Fruit fly (Drosophila melanogaster): ENCODE results near the gene mAcon1.

The mAcon1 gene

dm6 chr2L:21148242-21148641, 20.1 kb upstream of the mAcon1 start, which contains the start of gene del:
del (minus strand) TSS chr2L:21148546.
- TF ChIP-seq Pif1B (GFP tag; optimal IDR thresholded peaks at IDR 0.05) = no peak
- no peak for TF ChIP-seq EcR (GFP tag; optimal IDR thresholded peaks at IDR 0.05)
- TF ChIP-seq gl (tag; optimal IDR thresholded peaks at IDR 0.05) = no peak
- TF ChIP-seq CG13204 (GFP tag; optimal IDR thresholded peaks at IDR 0.05) = no peak
- no peak for TF ChIP-seq CG32121 (GFP tag; IDR thresholded peaks at IDR 0.05)
- no peak for TF ChIP-seq D1 (tag; optimal IDR thresholded peaks at IDR 0.05)
- TF ChIP-seq CG34367 (tag; optimal IDR thresholded peaks at IDR 0.05) = no peak
- no peak for TF ChIP-seq rn (GFP tag; IDR thresholded peaks at IDR 0.05)
- TF ChIP-seq CG10348 (GFP tag; IDR thresholded peaks at IDR 0.05) = no peak
- no peak for TF ChIP-seq CG15710 (tag; optimal IDR thresholded peaks at IDR 0.05)
- TF ChIP-seq CG12605 (GFP tag; IDR thresholded peaks at IDR 0.05) = no peak
- TF ChIP-seq fd96Ca (GFP tag; IDR thresholded peaks at IDR 0.05) = no peak
- no peak for TF ChIP-seq CG9948 (tag; optimal IDR thresholded peaks at IDR 0.05)
- TF ChIP-seq CG14655 (GFP tag; optimal IDR thresholded peaks at IDR 0.05) = no peak

DNA sequence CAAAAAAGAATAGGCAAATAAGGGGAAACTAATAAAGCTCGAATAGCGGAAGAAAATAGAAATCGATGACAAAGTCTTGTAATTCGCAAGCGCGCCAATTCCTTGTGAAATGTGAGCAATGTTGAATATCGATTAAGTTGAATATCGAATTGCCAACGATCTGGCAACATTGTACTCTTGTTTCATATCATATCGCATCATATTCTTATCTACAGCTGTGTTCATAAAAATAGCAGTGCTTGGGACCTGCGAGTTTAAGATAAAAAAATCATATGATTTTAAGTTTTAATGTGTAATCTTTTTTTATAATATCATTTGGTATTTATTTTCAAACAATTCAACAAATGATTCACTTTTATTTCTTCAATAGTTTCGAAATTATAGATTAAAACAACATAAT, 19.3 kb upstream of the mAcon1 start:
- 0 out of 3 replicates have a peak, but pooled peaks have one; percentile 17 for TF ChIP-seq CG4496 (GFP tag; IDR thresholded peaks at IDR 0.05)
- no peak for TF ChIP-seq CG10348 (GFP tag; IDR thresholded peaks at IDR 0.05)
- TF ChIP-seq CG34367 (tag; optimal IDR thresholded peaks at IDR 0.05) = peak; percentile 8
- peak; percentile 31 for TF ChIP-seq CG15710 (tag; optimal IDR thresholded peaks at IDR 0.05)
- peak; percentile 55 for TF ChIP-seq CG12605 (GFP tag; IDR thresholded peaks at IDR 0.05)
- no peak for TF ChIP-seq Pif1A (GFP tag; optimal IDR thresholded peaks at IDR 0.05)
- TF ChIP-seq CG17806 (tag; optimal IDR thresholded peaks at IDR 0.05) = peak; percentile 49
- TF ChIP-seq CG9948 (tag; optimal IDR thresholded peaks at IDR 0.05) = no peak
- peak; percentile 32 for TF ChIP-seq Snoo (tag; optimal IDR thresholded peaks at IDR 0.05)

DNA sequence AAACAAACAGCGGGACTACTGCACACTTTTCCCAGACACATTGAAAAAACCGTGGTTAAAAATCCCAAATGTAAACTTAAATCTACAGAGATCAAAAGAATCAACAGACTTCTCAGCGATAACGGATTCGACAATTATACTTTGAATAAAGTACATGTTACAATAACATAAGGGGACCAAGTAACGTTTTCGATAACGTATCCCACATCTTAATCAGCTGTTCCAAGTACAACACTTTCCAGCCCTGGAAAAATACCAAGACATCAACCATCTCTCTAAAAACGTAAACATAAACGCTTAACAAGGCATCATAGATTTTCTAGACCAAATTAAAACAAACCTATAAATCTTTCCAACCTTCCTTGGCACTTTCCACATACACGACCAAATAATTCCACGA, 14.5 kb upstream of the mAcon1 start:
- TF ChIP-seq Pif1B (GFP tag; optimal IDR thresholded peaks at IDR 0.05) = no peak
- no peak for TF ChIP-seq fd96Ca (GFP tag; IDR thresholded peaks at IDR 0.05)
- no peak for TF ChIP-seq CG13204 (GFP tag; optimal IDR thresholded peaks at IDR 0.05)
- no peak for TF ChIP-seq CG14655 (GFP tag; optimal IDR thresholded peaks at IDR 0.05)
- no peak for TF ChIP-seq rn (GFP tag; IDR thresholded peaks at IDR 0.05)
- TF ChIP-seq CG8301 (tag; optimal IDR thresholded peaks at IDR 0.05) = no peak

DNA sequence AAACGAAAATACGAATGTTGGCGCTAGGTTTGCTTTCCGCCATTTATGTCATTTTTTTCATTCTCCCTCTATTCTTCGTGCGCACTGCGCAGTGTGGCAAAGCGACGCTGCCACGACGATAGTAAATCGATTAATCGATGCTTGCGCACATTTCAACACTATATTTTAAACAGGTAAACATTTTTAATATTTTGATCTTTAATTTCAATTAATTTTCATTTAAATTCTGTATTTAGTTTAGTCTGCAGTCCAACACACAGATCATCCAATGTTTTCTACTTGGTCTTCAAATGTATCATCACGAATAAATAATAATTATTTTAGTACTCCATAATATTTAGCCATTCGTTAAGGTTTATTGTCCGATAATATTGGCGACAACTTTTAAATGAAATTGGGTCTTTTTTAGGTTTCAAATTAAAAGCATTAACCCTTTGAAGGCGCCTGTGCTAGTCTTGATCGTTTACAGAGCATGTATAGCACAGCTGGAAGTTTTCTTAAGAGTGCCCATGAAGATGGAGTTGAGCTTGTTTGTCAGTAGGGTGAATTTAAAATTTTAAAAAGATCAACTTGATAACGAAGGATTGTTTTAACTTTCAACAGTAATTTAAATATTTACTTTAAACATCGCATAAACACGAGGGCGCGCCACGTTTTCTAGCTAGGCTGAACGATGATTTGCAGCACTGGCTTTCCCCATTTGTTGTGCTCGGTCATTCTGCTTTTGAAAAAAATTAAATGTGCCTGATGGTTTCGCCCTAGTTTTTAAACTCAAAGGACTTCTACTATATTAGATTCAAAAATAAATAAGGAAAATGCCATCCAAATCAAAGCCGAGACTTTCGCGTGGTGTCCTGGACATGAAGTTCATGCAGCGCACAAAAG, 12.0 kb upstream of the mAcon1 start, which contains the start of the genes Mpp6 and E2f2:
TSS of gene Mpp6 (plus strand) at position 133 of the 885 bp plus-strand sequence.
TSS of gene E2f2 (minus strand) at position 594 of the 885 bp plus-strand sequence.
- no peak for TF ChIP-seq D1 (tag; optimal IDR thresholded peaks at IDR 0.05)
- peak; percentile 27 for TF ChIP-seq Snoo (tag; optimal IDR thresholded peaks at IDR 0.05)
- peak; percentile 4 for TF ChIP-seq CG15710 (tag; optimal IDR thresholded peaks at IDR 0.05)
- TF ChIP-seq Ets98B (GFP tag; IDR thresholded peaks at IDR 0.05) = peak; percentile 29; the same call in 1 of the 2 replicates
- peak; percentile 31; the same call in 1 of the 2 replicates for TF ChIP-seq rn (GFP tag; IDR thresholded peaks at IDR 0.05)
- no peak for TF ChIP-seq CG12605 (GFP tag; IDR thresholded peaks at IDR 0.05)
- TF ChIP-seq EcR (GFP tag; optimal IDR thresholded peaks at IDR 0.05) = no peak

dm6 chr2L:21158554-21158953, 9.8 kb upstream of the mAcon1 start, which contains the start of the genes Coq3 and Pld3:
Coq3 (minus strand) TSS chr2L:21158611.
Pld3 (plus strand) TSS chr2L:21158847.
- TF ChIP-seq CG32121 (GFP tag; IDR thresholded peaks at IDR 0.05) (peak; percentile 91), Pif1A (GFP tag; optimal IDR thresholded peaks at IDR 0.05) (no peak), Pif1B (GFP tag; optimal IDR thresholded peaks at IDR 0.05) (peak; percentile 97), gl (tag; optimal IDR thresholded peaks at IDR 0.05) (peak; percentile 79), CG14655 (GFP tag; optimal IDR thresholded peaks at IDR 0.05) (no peak), Ets98B (GFP tag; IDR thresholded peaks at IDR 0.05) (peak; percentile 93), fd96Ca (GFP tag; IDR thresholded peaks at IDR 0.05) (peak; percentile 93), rn (GFP tag; IDR thresholded peaks at IDR 0.05) (peak; percentile 82), CG10348 (GFP tag; IDR thresholded peaks at IDR 0.05) (no peak), CG9948 (tag; optimal IDR thresholded peaks at IDR 0.05) (peak; percentile 84), CG4496 (GFP tag; IDR thresholded peaks at IDR 0.05) (peak; percentile 96), CG8301 (tag; optimal IDR thresholded peaks at IDR 0.05) (peak; percentile 89), Snoo (tag; optimal IDR thresholded peaks at IDR 0.05) (peak; percentile 94), CG34367 (tag; optimal IDR thresholded peaks at IDR 0.05) (peak; percentile 83), CG8159 (tag; optimal IDR thresholded peaks at IDR 0.05) (peak; percentile 91), CG17806 (tag; optimal IDR thresholded peaks at IDR 0.05) (peak; percentile 92), CG15710 (tag; optimal IDR thresholded peaks at IDR 0.05) (peak; percentile 91), D1 (tag; optimal IDR thresholded peaks at IDR 0.05) (no peak), CG13204 (GFP tag; optimal IDR thresholded peaks at IDR 0.05) (no peak), EcR (GFP tag; optimal IDR thresholded peaks at IDR 0.05) (peak; percentile 14), CG12605 (GFP tag; IDR thresholded peaks at IDR 0.05) (peak; percentile 80)

DNA sequence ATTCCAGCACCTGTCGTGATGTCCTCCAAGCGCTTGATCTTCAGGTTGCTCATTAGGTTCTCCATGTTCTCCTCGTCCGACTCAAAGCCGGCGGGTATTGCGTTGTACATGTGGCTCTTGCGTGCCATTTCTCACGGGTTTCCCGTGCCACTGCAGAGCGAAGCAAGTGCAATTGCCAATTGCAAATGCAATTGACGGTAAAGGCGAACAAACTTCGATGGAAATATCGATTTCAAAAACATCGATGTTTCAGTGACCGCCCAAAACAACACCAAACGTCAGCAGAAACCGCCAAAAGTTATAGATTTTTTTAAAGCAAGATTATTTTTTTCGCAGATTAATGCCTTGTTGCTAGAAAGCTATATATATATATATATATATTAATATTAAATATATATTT, 5.5 kb upstream of the mAcon1 start, which contains the start of gene Nbr:
TSS of gene Nbr (minus strand) at position 209 of the 400 bp plus-strand sequence.
- TF ChIP-seq CG12605 (GFP tag; IDR thresholded peaks at IDR 0.05) (no peak), gl (tag; optimal IDR thresholded peaks at IDR 0.05) (no peak), fd96Ca (GFP tag; IDR thresholded peaks at IDR 0.05) (0 out of 3 replicates have a peak, but pooled peaks have one; percentile 25), Ets98B (GFP tag; IDR thresholded peaks at IDR 0.05) (no peak)
